Worm (Caenorhabditis elegans) whole organism, L1 larva: ENCODE results near the gene Y44A6D.6.

Source experiments
- ces-1 ChIP-seq: fragments of 150-350 bp; optimal IDR thresholded peaks from 2 replicates; lab custom pipeline; 2014; ENCODE audit warnings: missing biosample characterization, missing genetic modification reagents, missing genetic modification characterization
- skn-1 ChIP-seq: fragments of 150-350 bp; optimal IDR thresholded peaks from 2 replicates; lab custom pipeline; 2014; ENCODE audit warnings: missing biosample characterization, missing genetic modification characterization
- unc-130 ChIP-seq: fragments of 150-350 bp; optimal IDR thresholded peaks from 2 replicates; lab custom pipeline; 2017; ENCODE audit warnings: missing biosample characterization, missing genetic modification characterization, inconsistent platforms
- ztf-11 ChIP-seq, 2 experiments: sonication (generic microtip); optimal IDR thresholded peaks; 2 replicates each; lab custom pipeline; 2016 to 2017; ENCODE audit warnings: missing genetic modification characterization in 2 of 2, missing biosample characterization in 1 of 2, missing compliant biosample characterization in 1 of 2

DNA sequence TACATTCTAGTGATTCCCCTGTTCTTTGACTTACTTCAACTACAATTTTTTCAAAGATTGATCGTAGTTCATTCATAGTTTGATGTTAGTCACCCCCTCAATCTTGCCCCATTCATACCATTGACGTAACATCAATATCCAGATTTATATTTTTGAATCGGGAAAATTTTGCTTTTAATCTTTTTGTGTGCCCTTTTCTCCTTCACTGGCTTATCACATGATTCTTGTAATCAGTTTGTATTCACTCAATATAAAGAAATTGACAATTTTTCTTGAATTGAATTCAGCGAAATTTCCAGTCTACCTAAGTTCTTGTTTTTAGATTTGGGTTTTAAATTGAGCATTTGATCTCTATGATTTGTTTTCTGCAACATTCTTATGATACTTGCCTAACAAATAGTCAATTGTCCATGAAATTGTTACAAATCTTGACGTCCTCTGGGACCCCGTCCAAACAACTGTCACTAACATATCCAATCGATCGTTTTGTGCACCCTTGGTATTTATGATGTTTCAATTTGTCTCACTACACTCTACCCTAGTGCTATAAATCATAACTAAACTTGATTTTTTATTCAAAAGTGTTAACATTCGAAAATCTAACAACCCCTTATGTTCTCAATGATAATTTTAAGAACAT lies 27.3 kb upstream of the Y44A6D.6 start:
- TF ChIP-seq ztf-11 (tag; optimal IDR thresholded peaks at IDR 0.05; lab: Kevin White, UChicago) (no peak), unc-130 (no peak), skn-1 (tag; lab: Kevin White, UChicago) (no peak), ces-1 (GFP tag; lab: Kevin White, UChicago) (no peak)
